Worm (Caenorhabditis elegans): ENCODE measurements around the gene msi-1.

The msi-1 gene

DNA sequence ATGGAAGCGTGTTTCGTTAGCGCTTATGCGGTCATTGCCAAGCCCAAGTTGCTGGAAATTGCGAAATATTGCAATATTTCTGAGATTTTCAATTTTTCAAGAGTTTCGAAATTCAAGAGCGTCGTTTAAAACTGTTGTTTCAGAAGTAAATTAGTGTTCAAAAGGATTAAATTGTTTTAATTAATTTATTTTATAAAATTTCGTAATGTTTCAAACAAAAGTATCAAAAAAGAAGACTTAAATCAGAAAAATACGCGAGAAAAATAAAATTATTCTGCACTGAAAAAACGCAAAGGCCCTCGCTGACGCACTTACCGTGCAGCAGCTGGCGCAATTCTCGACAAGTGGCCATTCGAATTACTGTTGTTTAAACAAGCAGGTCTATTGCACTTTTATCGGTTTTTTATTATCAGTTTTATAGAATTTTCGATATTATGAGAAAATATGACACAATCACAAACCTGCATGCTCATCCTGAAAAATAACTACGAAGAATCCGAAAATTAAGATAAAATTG is 27.9 kb upstream of the msi-1 start, which contains the start of gene tif-1A (continued):
- peak; percentile 90 for TF ChIP-seq elt-2 (tag; optimal IDR thresholded peaks at IDR 0.05)
- peak; percentile 90 for TF ChIP-seq nhr-71 (tag; optimal IDR thresholded peaks at IDR 0.05)
- no peak for TF ChIP-seq tlp-1 (tag; optimal IDR thresholded peaks at IDR 0.05)
- peak; percentile 31 for TF ChIP-seq ztf-4 (tag; optimal IDR thresholded peaks at IDR 0.05)
- peak; percentile 84 for TF ChIP-seq swsn-7 (tag; optimal IDR thresholded peaks at IDR 0.05)
- peak in 1 of 2 experiments; percentile 61 for TF ChIP-seq ztf-11 (tag; optimal IDR thresholded peaks at IDR 0.05)
- TF ChIP-seq sptf-1 (tag; optimal IDR thresholded peaks at IDR 0.05) = no peak
- no peak for TF ChIP-seq ets-5 (GFP tag; IDR thresholded peaks at IDR 0.05)
- TF ChIP-seq efl-1 (optimal IDR thresholded peaks at IDR 0.05) = peak; percentile 76 to 83
- TF ChIP-seq efl-1 (GFP tag; optimal IDR thresholded peaks at IDR 0.05 in 1 of 2) = peak; percentile 78 to 98
- peak; percentile 92 for TF ChIP-seq nhr-90 (tag; optimal IDR thresholded peaks at IDR 0.05; ENCODE audit: poor library complexity)
- no peak for TF ChIP-seq nhr-76 (tag; optimal IDR thresholded peaks at IDR 0.05)
- peak; percentile 89 for TF ChIP-seq snu-23 (GFP tag; optimal IDR thresholded peaks at IDR 0.05)
- TF ChIP-seq unc-30 (tag; optimal IDR thresholded peaks at IDR 0.05) = no peak
- TF ChIP-seq C04F5.9 (tag; optimal IDR thresholded peaks at IDR 0.05) = peak; percentile 64
- TF ChIP-seq ceh-88 (GFP tag; IDR thresholded peaks at IDR 0.05) = peak; percentile 51; the same call in 1 of the 2 replicates
- TF ChIP-seq tbx-2 (tag; optimal IDR thresholded peaks at IDR 0.05) = peak; percentile 82
- peak; percentile 9 for TF ChIP-seq fkh-10 (GFP tag; optimal IDR thresholded peaks at IDR 0.05)
- peak; percentile 34 for TF ChIP-seq fkh-4 (tag; optimal IDR thresholded peaks at IDR 0.05; ENCODE audit: borderline replicate concordance)
- peak; percentile 42; the same call in 1 of the 2 replicates for TF ChIP-seq grh-1 (GFP tag; IDR thresholded peaks at IDR 0.05)
- TF ChIP-seq alr-1 (tag; optimal IDR thresholded peaks at IDR 0.05; ENCODE audit: borderline replicate concordance) = no peak
- TF ChIP-seq jun-1 (tag; optimal IDR thresholded peaks at IDR 0.05) = peak; percentile 62
- TF ChIP-seq nhr-20 (tag; optimal IDR thresholded peaks at IDR 0.05) = peak; percentile 87
- peak; percentile 76 for TF ChIP-seq unc-86 (tag; optimal IDR thresholded peaks at IDR 0.05)
- TF ChIP-seq xbp-1 (tag; optimal IDR thresholded peaks at IDR 0.05) = peak; percentile 83
- peak; percentile 55 for TF ChIP-seq skn-1 (tag; optimal IDR thresholded peaks at IDR 0.05)
- TF ChIP-seq lin-15B (tag; optimal IDR thresholded peaks at IDR 0.05) = peak; percentile 67
- TF ChIP-seq efl-3 (GFP tag; optimal IDR thresholded peaks at IDR 0.05) = no peak
- peak; percentile 53 for TF ChIP-seq pax-3 (tag; optimal IDR thresholded peaks at IDR 0.05)
- no peak for TF ChIP-seq hlh-4 (tag; optimal IDR thresholded peaks at IDR 0.05)
- TF ChIP-seq rnt-1 (tag; optimal IDR thresholded peaks at IDR 0.05) = peak; percentile 86
- TF ChIP-seq hpl-2 (GFP tag; optimal IDR thresholded peaks at IDR 0.05) = peak; percentile 76

DNA sequence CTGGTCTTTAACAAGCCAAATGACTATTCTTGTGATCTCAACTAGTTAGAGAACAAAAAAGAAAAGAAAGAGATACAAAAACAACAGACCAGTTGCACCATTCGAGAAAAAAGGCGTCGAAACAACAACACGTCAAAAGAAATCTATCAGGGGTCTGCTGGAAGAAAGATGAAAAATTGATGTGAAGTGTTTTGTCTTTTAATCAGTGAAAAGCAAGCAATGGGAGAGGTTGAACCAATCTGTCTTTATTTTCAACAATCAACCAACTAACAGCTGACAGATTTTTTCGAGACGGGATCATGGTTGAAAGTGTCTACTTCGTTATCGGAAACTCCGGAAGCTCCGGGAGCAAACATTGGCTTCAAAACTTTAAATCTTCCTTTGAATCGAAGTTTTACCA is 18.3 kb upstream of the msi-1 start:
- TF ChIP-seq lsy-2 (tag; optimal IDR thresholded peaks at IDR 0.05) (peak in 1 of 2 experiments; percentile 45), jun-1 (tag; optimal IDR thresholded peaks at IDR 0.05) (no peak), nhr-71 (tag; optimal IDR thresholded peaks at IDR 0.05) (peak; percentile 43), rnt-1 (tag; optimal IDR thresholded peaks at IDR 0.05) (peak; percentile 41), lin-14 (GFP tag; optimal IDR thresholded peaks at IDR 0.05) (peak; percentile 55), lin-39 (tag; optimal IDR thresholded peaks at IDR 0.05) (peak; percentile 22)

DNA sequence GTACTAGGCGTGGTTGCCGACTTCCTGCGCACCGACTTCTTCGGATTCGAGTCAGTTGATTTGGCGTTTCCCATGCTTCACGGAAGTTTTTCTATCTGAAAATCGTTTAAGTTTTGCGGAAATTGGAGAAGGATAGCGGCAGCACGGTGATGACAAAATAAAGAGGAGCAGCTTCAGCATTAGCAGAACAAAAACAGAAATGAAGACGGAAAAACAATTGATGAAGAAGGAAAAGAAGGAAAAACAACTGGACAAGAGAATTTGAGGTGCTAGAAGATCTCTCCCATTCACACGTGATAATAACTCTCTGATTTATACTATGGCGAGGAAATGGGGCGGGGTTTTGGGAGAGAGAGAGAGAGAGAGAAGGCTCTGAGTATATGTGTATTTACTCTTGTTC is 15.9 kb upstream of the msi-1 start, which contains the start of gene glb-11:
Gene glb-11, minus strand, starts transcription at position 101 of the 400 bp plus-strand sequence.
- TF ChIP-seq blmp-1 (tag; optimal IDR thresholded peaks at IDR 0.05) = no peak
- TF ChIP-seq nhr-19 (GFP tag; conservative IDR thresholded peaks at IDR 0.05) = no peak
- peak; percentile 21 for TF ChIP-seq fkh-8 (tag; optimal IDR thresholded peaks at IDR 0.05)
- no peak for TF ChIP-seq Y116A8C.19 (tag; optimal IDR thresholded peaks at IDR 0.05; ENCODE audit: borderline replicate concordance)
- no peak for TF ChIP-seq hlh-17 (GFP tag; optimal IDR thresholded peaks at IDR 0.05; ENCODE audit: borderline replicate concordance)
- TF ChIP-seq dsc-1 (tag; optimal IDR thresholded peaks at IDR 0.05) = peak; percentile 6
- TF ChIP-seq skn-1 (tag; optimal IDR thresholded peaks at IDR 0.05) = no peak
- no peak for TF ChIP-seq lin-13 (GFP tag; optimal IDR thresholded peaks at IDR 0.05)
- TF ChIP-seq efl-1 (optimal IDR thresholded peaks at IDR 0.05) = no peak
- peak in 1 of 2 experiments; percentile 71 for TF ChIP-seq efl-1 (GFP tag; optimal IDR thresholded peaks at IDR 0.05 in 1 of 2)

Measured in whole organism, L1 larva.